Worm (Caenorhabditis elegans) whole organism, L1 larva: Measurements from ENCODE around the gene C43G2.3.

Experiments
- C04F5.9 ChIP-seq: sonication (generic microtip); optimal IDR thresholded peaks from 2 replicates; lab custom pipeline; 2016; ENCODE audit warnings: missing genetic modification characterization, missing compliant biosample characterization
- C16A3.4 ChIP-seq: fragments of 150-350 bp; optimal IDR thresholded peaks from 2 replicates; lab custom pipeline; 2014; ENCODE audit warnings: missing biosample characterization, missing genetic modification characterization
- C34B4.2 ChIP-seq: sonication (generic microtip); optimal IDR thresholded peaks from 2 replicates; lab custom pipeline; 2017; ENCODE audit warnings: mild to moderate bottlenecking, missing genetic modification characterization, missing compliant biosample characterization
- F16B12.6 ChIP-seq: fragments of 150-350 bp; optimal IDR thresholded peaks from 2 replicates; lab custom pipeline; 2014; ENCODE audit warnings: missing biosample characterization, missing genetic modification characterization
- aha-1 ChIP-seq: fragments of 150-350 bp; optimal IDR thresholded peaks from 2 replicates; lab custom pipeline; 2014; ENCODE audit warnings: missing biosample characterization, missing genetic modification characterization
- ama-1 ChIP-seq: fragments of 150-350 bp; optimal IDR thresholded peaks from 2 replicates; lab custom pipeline; 2014
- blmp-1 ChIP-seq: fragments of 150-350 bp; optimal IDR thresholded peaks from 2 replicates; lab custom pipeline; 2014; ENCODE audit warnings: missing biosample characterization, missing genetic modification characterization
- ceh-8 ChIP-seq: fragments of 200-800 bp; sonication (Bioruptor generic); optimal IDR thresholded peaks from 2 replicates; lab custom pipeline; 2018; ENCODE audit warnings: mild to moderate bottlenecking, missing genetic modification characterization, moderate library complexity, missing compliant biosample characterization
- ceh-82 ChIP-seq, 3 experiments: fragments of 150-350 bp in 1 of 3; sonication (generic microtip) in 2 of 3; optimal IDR thresholded peaks; 2 replicates each; lab custom pipeline; 2014 to 2017; ENCODE audit warnings: missing biosample characterization in 3 of 3, missing genetic modification characterization in 3 of 3
- dpl-1 ChIP-seq, 3 experiments: fragments of 150-350 bp in 2 of 3; sonication (generic microtip) in 1 of 3; optimal IDR thresholded peaks; 2 replicates each; lab custom pipeline; 2014 to 2017; ENCODE audit warnings: missing biosample characterization in 3 of 3, missing genetic modification characterization in 3 of 3, missing genetic modification reagents in 3 of 3
- dsc-1 ChIP-seq: sonication (generic microtip); optimal IDR thresholded peaks from 2 replicates; lab custom pipeline; 2016; ENCODE audit warnings: mild to moderate bottlenecking, missing genetic modification characterization, missing compliant biosample characterization
- efl-1 ChIP-seq, 4 experiments: fragments of 150-350 bp; optimal IDR thresholded peaks in 3 of 4; peaks in 1 of 4; 1 replicate in 1 of 4; 2 replicates in 3 of 4; lab custom pipeline; 2014; ENCODE audit warnings: missing biosample characterization in 2 of 4, missing genetic modification characterization in 2 of 4, missing genetic modification reagents in 2 of 4
- efl-3 ChIP-seq: fragments of 200-800 bp; sonication (Bioruptor generic); optimal IDR thresholded peaks from 2 replicates; lab custom pipeline; 2018; ENCODE audit warnings: mild to moderate bottlenecking, missing genetic modification characterization, missing compliant biosample characterization
- egl-13 ChIP-seq: sonication (generic microtip); optimal IDR thresholded peaks from 2 replicates; lab custom pipeline; 2016; ENCODE audit warnings: missing genotype, missing genetic modification reagents, missing genetic modification characterization, missing compliant biosample characterization
- ets-5 ChIP-seq: fragments of 200-800 bp; sonication (Bioruptor generic); IDR thresholded peaks from 2 replicates; pipeline ENCODE4 v1.3.6; 2022; ENCODE audit warnings: missing genetic modification characterization, missing compliant biosample characterization
- fkh-10 ChIP-seq: sonication (generic microtip); optimal IDR thresholded peaks from 2 replicates; lab custom pipeline; 2017; ENCODE audit warnings: missing biosample characterization, missing genetic modification reagents, missing genetic modification characterization
- fkh-8 ChIP-seq: sonication (generic microtip); optimal IDR thresholded peaks from 2 replicates; lab custom pipeline; 2016; ENCODE audit warnings: mild to moderate bottlenecking, missing genetic modification characterization, missing compliant biosample characterization
- hlh-4 ChIP-seq: sonication (generic microtip); optimal IDR thresholded peaks from 2 replicates; lab custom pipeline; 2016; ENCODE audit warnings: mild to moderate bottlenecking, missing genetic modification characterization, missing compliant biosample characterization
- hpl-2 ChIP-seq: fragments of 150-350 bp; optimal IDR thresholded peaks from 2 replicates; lab custom pipeline; 2014; ENCODE audit warnings: missing biosample characterization, missing genetic modification reagents, missing genetic modification characterization
- isw-1 ChIP-seq: fragments of 200-800 bp; sonication (Bioruptor generic); IDR thresholded peaks from 2 replicates; pipeline ENCODE4 v1.3.6; 2022; ENCODE audit warnings: missing genetic modification characterization, missing compliant biosample characterization
- jun-1 ChIP-seq: fragments of 150-350 bp; optimal IDR thresholded peaks from 2 replicates; lab custom pipeline; 2014; ENCODE audit warnings: missing biosample characterization, missing genetic modification reagents, missing genetic modification characterization
- lin-14 ChIP-seq: fragments of 200-800 bp; sonication (Bioruptor generic); optimal IDR thresholded peaks from 2 replicates; lab custom pipeline; 2018; ENCODE audit warnings: mild to moderate bottlenecking, missing genetic modification characterization, moderate library complexity, missing compliant biosample characterization
- lsy-2 ChIP-seq, 2 experiments: fragments of 150-350 bp; optimal IDR thresholded peaks; 2 replicates each; lab custom pipeline; 2014; ENCODE audit warnings: missing biosample characterization in 2 of 2, missing genetic modification characterization in 2 of 2
- mab-9 ChIP-seq: fragments of 200-800 bp; sonication (Bioruptor generic); IDR thresholded peaks from 2 replicates; pipeline ENCODE4 v1.3.6; 2022; ENCODE audit warnings: missing genetic modification reagents, missing genetic modification characterization, missing compliant biosample characterization
- mdl-1 ChIP-seq, 2 experiments: fragments of 150-350 bp; optimal IDR thresholded peaks; 2 replicates each; lab custom pipeline; 2014 to 2017; ENCODE audit warnings: missing biosample characterization in 2 of 2, missing genetic modification characterization in 2 of 2, inconsistent platforms in 1 of 2
- mep-1 ChIP-seq: fragments of 150-350 bp; optimal IDR thresholded peaks from 2 replicates; lab custom pipeline; 2014; ENCODE audit warnings: missing biosample characterization, missing genetic modification characterization
- nhr-19 ChIP-seq: fragments of 200-800 bp; sonication (Bioruptor generic); conservative IDR thresholded peaks from 2 replicates; pipeline ENCODE4 v1.3.6; 2022; ENCODE audit warnings: missing genetic modification characterization, missing compliant biosample characterization
- nhr-20 ChIP-seq: sonication (generic microtip); optimal IDR thresholded peaks from 2 replicates; lab custom pipeline; 2016; ENCODE audit warnings: mild to moderate bottlenecking, missing genetic modification characterization, missing compliant biosample characterization
- nhr-47 ChIP-seq: sonication (generic microtip); optimal IDR thresholded peaks from 2 replicates; lab custom pipeline; 2016; ENCODE audit warnings: mild to moderate bottlenecking, missing genetic modification characterization, moderate library complexity, missing compliant biosample characterization
- nhr-71 ChIP-seq: sonication (generic microtip); optimal IDR thresholded peaks from 2 replicates; lab custom pipeline; 2016; ENCODE audit warnings: mild to moderate bottlenecking, missing genetic modification characterization, moderate library complexity, missing compliant biosample characterization
- nhr-76 ChIP-seq: sonication (generic microtip); optimal IDR thresholded peaks from 2 replicates; lab custom pipeline; 2017; ENCODE audit warnings: missing biosample characterization, missing genetic modification characterization
- nhr-84 ChIP-seq: sonication (generic microtip); optimal IDR thresholded peaks from 2 replicates; lab custom pipeline; 2017; ENCODE audit warnings: missing biosample characterization, missing genetic modification characterization
- nhr-90 ChIP-seq: sonication (generic microtip); optimal IDR thresholded peaks from 2 replicates; lab custom pipeline; 2016; ENCODE audit warnings: mild to moderate bottlenecking, missing genetic modification characterization, missing compliant biosample characterization; ENCODE audit not compliant: poor library complexity
- pag-3 ChIP-seq: sonication (generic microtip); optimal IDR thresholded peaks from 2 replicates; lab custom pipeline; 2017; ENCODE audit warnings: missing genetic modification characterization, mild to moderate bottlenecking, missing compliant biosample characterization, antibody characterized with exemption, borderline replicate concordance; ENCODE audit not compliant: insufficient read depth
- pax-3 ChIP-seq: fragments of 200-800 bp; sonication (Bioruptor generic); optimal IDR thresholded peaks from 2 replicates; lab custom pipeline; 2018; ENCODE audit warnings: mild to moderate bottlenecking, missing genetic modification characterization, moderate library complexity, missing compliant biosample characterization
- snpc-4 ChIP-seq: fragments of 150-350 bp; optimal IDR thresholded peaks from 2 replicates; lab custom pipeline; 2014; ENCODE audit warnings: missing biosample characterization, missing genetic modification characterization
- tbx-2 ChIP-seq: sonication (generic microtip); optimal IDR thresholded peaks from 2 replicates; lab custom pipeline; 2016; ENCODE audit warnings: missing genetic modification characterization, missing compliant biosample characterization
- unc-130 ChIP-seq: fragments of 150-350 bp; optimal IDR thresholded peaks from 2 replicates; lab custom pipeline; 2017; ENCODE audit warnings: missing biosample characterization, missing genetic modification characterization, inconsistent platforms
- unc-86 ChIP-seq: sonication (generic microtip); optimal IDR thresholded peaks from 2 replicates; lab custom pipeline; 2016; ENCODE audit warnings: missing genetic modification characterization, missing compliant biosample characterization
- vab-15 ChIP-seq: sonication (generic microtip); optimal IDR thresholded peaks from 2 replicates; lab custom pipeline; 2017; ENCODE audit warnings: missing genotype, mild to moderate bottlenecking, missing genetic modification characterization, missing compliant biosample characterization
- xbp-1 ChIP-seq: sonication (generic microtip); optimal IDR thresholded peaks from 2 replicates; lab custom pipeline; 2016; ENCODE audit warnings: missing genetic modification characterization, missing compliant biosample characterization
- ztf-11 ChIP-seq, 2 experiments: sonication (generic microtip); optimal IDR thresholded peaks; 2 replicates each; lab custom pipeline; 2016 to 2017; ENCODE audit warnings: missing genetic modification characterization in 2 of 2, missing biosample characterization in 1 of 2, missing compliant biosample characterization in 1 of 2

C43G2.3 gene

ce11 chrIV:6535908-6536307 is 42.1 kb upstream of the C43G2.3 start, which contains the start of gene C01G5.3:
Gene C01G5.3, plus strand, starts transcription at chrIV:6536208.
- TF ChIP-seq efl-1 (optimal IDR thresholded peaks at IDR 0.05; lab: Kevin White, UChicago) (no peak), efl-1 (GFP tag; optimal IDR thresholded peaks at IDR 0.05 in 1 of 2; lab: Kevin White, UChicago) (peak in 1 of 2 experiments; percentile 77), unc-130 (no peak), lsy-2 (tag; optimal IDR thresholded peaks at IDR 0.05; lab: Kevin White, UChicago) (no peak)

- TF ChIP-seq ceh-8, result no peak
- no peak for TF ChIP-seq hlh-4 (tag; lab: Kevin White, UChicago)
- no peak for TF ChIP-seq snpc-4 (tag; lab: Kevin White, UChicago)
- peak; percentile 56 for TF ChIP-seq unc-86 (tag; lab: Kevin White, UChicago)
- TF ChIP-seq lin-14 (GFP tag; lab: Kevin White, UChicago), result peak; percentile 69
- peak in 1 of 3 experiments; percentile 12 for TF ChIP-seq dpl-1 (GFP tag; optimal IDR thresholded peaks at IDR 0.05; lab: Kevin White, UChicago)
- TF ChIP-seq fkh-8, result peak; percentile 2
- TF ChIP-seq ceh-82 (tag; optimal IDR thresholded peaks at IDR 0.05; lab: Kevin White, UChicago), result peak in 1 of 3 experiments; percentile 23
These were observed 36.6 kb upstream of the C43G2.3 start, which contains the start of gene C01G5.25 for ce11 chrIV:6541435-6541834. Gene C01G5.25, plus strand, starts transcription at chrIV:6541684.

ce11 chrIV:6542962-6543361 is 35.1 kb upstream of the C43G2.3 start:
- TF ChIP-seq lin-14 (GFP tag; lab: Kevin White, UChicago) (peak; percentile 67), fkh-8 (peak; percentile 79), dsc-1 (no peak), nhr-71 (tag; lab: Kevin White, UChicago) (peak; percentile 43), mab-9 (GFP tag; lab: Robert Waterston, UW) (0 out of 2 replicates have a peak, but pooled peaks have one; percentile 25), efl-1 (optimal IDR thresholded peaks at IDR 0.05; lab: Kevin White, UChicago) (peak in 1 of 2 experiments; percentile 12), efl-1 (GFP tag; optimal IDR thresholded peaks at IDR 0.05 in 1 of 2; lab: Kevin White, UChicago) (no peak), nhr-76 (tag; lab: Kevin White, UChicago) (no peak), nhr-47 (tag; lab: Kevin White, UChicago) (peak; percentile 46), mep-1 (tag; lab: Kevin White, UChicago) (peak; percentile 6), C34B4.2 (tag; lab: Kevin White, UChicago) (no peak)

- TF ChIP-seq fkh-10 (GFP tag; lab: Kevin White, UChicago) (peak; percentile 56), xbp-1 (tag; lab: Kevin White, UChicago) (no peak), pax-3 (tag; lab: Kevin White, UChicago) (no peak), pag-3 (no peak), efl-1 (optimal IDR thresholded peaks at IDR 0.05; lab: Kevin White, UChicago) (peak in 1 of 2 experiments; percentile 3), efl-1 (GFP tag; optimal IDR thresholded peaks at IDR 0.05 in 1 of 2; lab: Kevin White, UChicago) (no peak), vab-15 (tag; lab: Kevin White, UChicago) (no peak), efl-3 (GFP tag; lab: Kevin White, UChicago) (no peak), nhr-84 (tag; lab: Kevin White, UChicago) (no peak), lin-14 (GFP tag; lab: Kevin White, UChicago) (peak; percentile 56)
- TF ChIP-seq, all 84 proteins: peak for 3
These were observed 30.6 kb upstream of the C43G2.3 start for ce11 chrIV:6547397-6547796.

ce11 chrIV:6548609-6549008 is 29.4 kb upstream of the C43G2.3 start, which contains the start of gene fan-1:
Gene fan-1, plus strand, starts transcription at chrIV:6548686.
- TF ChIP-seq blmp-1 (tag; lab: Kevin White, UChicago), result peak; percentile 42
- peak; percentile 6 for TF ChIP-seq snpc-4 (tag; lab: Kevin White, UChicago)
- no peak for TF ChIP-seq C04F5.9 (tag; lab: Kevin White, UChicago)
- TF ChIP-seq ztf-11 (tag; optimal IDR thresholded peaks at IDR 0.05; lab: Kevin White, UChicago), result no peak
- no peak for TF ChIP-seq jun-1 (tag; lab: Kevin White, UChicago)
- TF ChIP-seq efl-3 (GFP tag; lab: Kevin White, UChicago), result no peak
- TF ChIP-seq C34B4.2 (tag; lab: Kevin White, UChicago), result no peak
- peak; percentile 73 for TF ChIP-seq mep-1 (tag; lab: Kevin White, UChicago)
- TF ChIP-seq egl-13, result peak; percentile 26
- no peak for TF ChIP-seq aha-1 (tag; lab: Kevin White, UChicago)
- no peak for TF ChIP-seq ama-1 (lab: Kevin White, UChicago)
- TF ChIP-seq lin-14 (GFP tag; lab: Kevin White, UChicago), result peak; percentile 62
- TF ChIP-seq dsc-1, result peak; percentile 53
- TF ChIP-seq isw-1 (GFP tag; lab: Robert Waterston, UW), result peak; percentile 55
- peak in 1 of 2 experiments; percentile 39 for TF ChIP-seq mdl-1 (tag; optimal IDR thresholded peaks at IDR 0.05; lab: Kevin White, UChicago)
- no peak for TF ChIP-seq ets-5
- TF ChIP-seq pax-3 (tag; lab: Kevin White, UChicago), result no peak
- TF ChIP-seq nhr-20, result peak; percentile 77
- TF ChIP-seq nhr-90, result peak; percentile 31
- TF ChIP-seq hpl-2, result no peak
- TF ChIP-seq tbx-2 (tag; lab: Kevin White, UChicago), result peak; percentile 63
- peak; percentile 43 for TF ChIP-seq fkh-8
- peak; percentile 40 for TF ChIP-seq F16B12.6 (tag; lab: Kevin White, UChicago)
- peak; percentile 47 for TF ChIP-seq nhr-19 (GFP tag; lab: Robert Waterston, UW)
- peak; percentile 48 for TF ChIP-seq C16A3.4
